Worm (Caenorhabditis elegans) whole organism, young adult: ENCODE data around the gene srw-141.

ENCODE experiments used
- C06A6.2 ChIP-seq: fragments of 200-800 bp; sonication (Bioruptor generic); conservative IDR thresholded peaks from 2 replicates; pipeline ENCODE4 v1.3.6; 2022; ENCODE audit warnings: missing genetic modification characterization, missing compliant biosample characterization
- K12H6.12 ChIP-seq: fragments of 200-800 bp; sonication (Bioruptor generic); optimal IDR thresholded peaks from 2 replicates; lab custom pipeline; 2018; ENCODE audit warnings: mild to moderate bottlenecking, missing genetic modification characterization, missing compliant biosample characterization
- Y53G8AR.9 ChIP-seq: fragments of 200-800 bp; sonication (Bioruptor generic); conservative IDR thresholded peaks from 2 replicates; pipeline ENCODE4 v1.3.6; 2022; ENCODE audit warnings: missing genetic modification reagents, missing genetic modification characterization, missing compliant biosample characterization
- akir-1 ChIP-seq: fragments of 200-800 bp; sonication (Bioruptor generic); optimal IDR thresholded peaks from 2 replicates; lab custom pipeline; 2018; ENCODE audit warnings: mild to moderate bottlenecking, missing genetic modification characterization, moderate library complexity, missing compliant biosample characterization
- atf-7 ChIP-seq: sonication (generic microtip); optimal IDR thresholded peaks from 2 replicates; lab custom pipeline; 2017; ENCODE audit warnings: mild to moderate bottlenecking, missing genetic modification characterization, missing compliant biosample characterization
- attf-6 ChIP-seq: fragments of 200-800 bp; sonication (Bioruptor generic); IDR thresholded peaks from 2 replicates; pipeline ENCODE4 v1.3.6; 2022; ENCODE audit warnings: missing genetic modification reagents, missing genetic modification characterization, missing compliant biosample characterization
- bed-2 ChIP-seq: fragments of 200-800 bp; sonication (Bioruptor generic); IDR thresholded peaks from 2 replicates; pipeline ENCODE4 v1.3.6; 2022; ENCODE audit warnings: missing genetic modification reagents, missing genetic modification characterization, missing compliant biosample characterization
- chd-7 ChIP-seq: sonication (generic microtip); optimal IDR thresholded peaks from 2 replicates; lab custom pipeline; 2016; ENCODE audit warnings: mild to moderate bottlenecking, missing genetic modification characterization, moderate library complexity, missing compliant biosample characterization
- hmg-20 ChIP-seq: fragments of 200-800 bp; sonication (Bioruptor generic); IDR thresholded peaks from 2 replicates; pipeline ENCODE4 v1.3.6; 2022; ENCODE audit warnings: missing genetic modification reagents, missing genetic modification characterization, missing compliant biosample characterization
- let-526 ChIP-seq: fragments of 200-800 bp; sonication (Bioruptor generic); IDR thresholded peaks from 2 replicates; pipeline ENCODE4 v1.3.6; 2022; ENCODE audit warnings: missing genetic modification reagents, missing genetic modification characterization, missing compliant biosample characterization
- nhr-27 ChIP-seq: fragments of 200-800 bp; sonication (Bioruptor generic); optimal IDR thresholded peaks from 2 replicates; lab custom pipeline; 2018; ENCODE audit warnings: mild to moderate bottlenecking, missing genetic modification characterization, moderate library complexity, missing compliant biosample characterization
- unc-62 ChIP-seq: fragments of 150-350 bp; optimal IDR thresholded peaks from 2 replicates; lab custom pipeline; 2014; ENCODE audit warnings: missing biosample characterization, missing genetic modification reagents, missing genetic modification characterization
- ztf-18 ChIP-seq: sonication (generic microtip); optimal IDR thresholded peaks from 2 replicates; lab custom pipeline; 2016; ENCODE audit warnings: missing genotype, mild to moderate bottlenecking, missing genetic modification characterization, missing compliant biosample characterization
- ztf-22 ChIP-seq: fragments of 200-800 bp; sonication (Bioruptor generic); optimal IDR thresholded peaks from 2 replicates; lab custom pipeline; 2018; ENCODE audit warnings: mild to moderate bottlenecking, missing genetic modification characterization, moderate library complexity, missing compliant biosample characterization

DNA sequence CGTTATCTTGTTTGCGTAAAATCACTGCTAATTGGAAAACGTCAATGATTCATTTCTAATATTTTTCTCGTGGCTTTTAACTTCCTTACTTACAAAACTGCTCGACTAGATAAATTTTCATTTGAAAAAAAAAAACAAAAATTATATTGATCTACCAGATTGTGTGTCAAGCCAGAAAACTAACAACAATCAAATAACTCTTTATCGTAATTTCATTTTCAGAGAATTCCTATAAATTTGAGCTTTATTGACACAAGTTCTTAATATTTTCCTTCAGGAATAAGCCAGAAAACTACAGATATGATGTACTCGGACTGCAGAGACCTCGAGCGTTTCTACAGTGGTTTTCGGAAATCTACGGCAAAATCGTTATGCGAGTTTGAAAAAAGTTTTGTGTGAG, 37.9 kb upstream of the srw-141 start, which contains the start of gene srw-124:
- TF ChIP-seq unc-62 (GFP tag; lab: Kevin White, UChicago) (no peak), chd-7 (no peak), ztf-18 (tag; lab: Kevin White, UChicago) (no peak), attf-6 (no peak), Y53G8AR.9 (GFP tag; lab: Robert Waterston, UW) (no peak), ztf-22 (GFP tag; lab: Kevin White, UChicago) (no peak), nhr-27 (tag; lab: Kevin White, UChicago) (no peak), K12H6.12 (no peak), C06A6.2 (no peak), atf-7 (tag; lab: Kevin White, UChicago) (no peak), hmg-20 (GFP tag; lab: Robert Waterston, UW) (no peak), akir-1 (GFP tag; lab: Kevin White, UChicago) (no peak), let-526 (GFP tag; lab: Robert Waterston, UW) (no peak), bed-2 (GFP tag; lab: Robert Waterston, UW) (no peak)
